Fruit fly (Drosophila melanogaster): Measurements from ENCODE around the gene loh.

Gene loh

DNA sequence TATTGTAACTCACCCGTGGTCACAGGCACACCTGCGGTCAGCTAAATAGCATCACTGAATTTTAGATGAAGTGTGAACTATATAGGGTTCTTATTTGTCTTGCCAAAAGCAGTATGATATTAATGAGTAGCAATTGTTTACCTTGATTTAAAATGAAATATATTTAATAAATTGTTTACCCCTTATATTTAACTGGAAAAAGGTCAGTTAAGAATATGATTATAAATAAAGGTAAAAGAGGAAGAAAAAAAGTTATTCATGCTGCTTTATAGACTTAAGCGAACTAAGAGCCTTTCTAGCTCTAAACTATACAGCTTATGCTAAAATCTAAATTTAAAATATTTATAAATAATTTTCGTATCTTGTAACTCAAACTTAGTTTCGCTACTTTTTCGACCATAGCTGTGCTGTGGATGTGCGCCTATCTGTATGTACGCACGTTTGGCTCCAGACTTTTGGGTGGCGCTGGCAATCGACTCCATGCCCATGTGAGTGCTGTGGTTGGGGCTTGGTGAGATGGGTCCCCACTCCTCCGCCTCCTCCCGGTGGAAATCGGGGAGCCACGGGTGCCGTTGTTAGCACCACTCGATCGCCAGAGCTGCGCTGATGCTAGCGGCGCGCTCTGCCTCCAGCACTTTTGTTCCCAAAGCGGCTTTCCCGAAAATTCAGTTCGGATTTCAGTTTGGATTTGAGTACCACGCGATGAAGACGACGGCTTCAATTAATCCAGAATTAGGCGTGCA, at the start of gene loh:
TSS of gene loh (plus strand) at position 487 of the 743 bp plus-strand sequence.
- TF ChIP-seq CG6792 (GFP tag; optimal IDR thresholded peaks at IDR 0.05) (peak; percentile 37), Blimp-1 (GFP tag; optimal IDR thresholded peaks at IDR 0.05) (peak; percentile 8), CG9139 (GFP tag; optimal IDR thresholded peaks at IDR 0.05) (no peak), CG3032 (tag; optimal IDR thresholded peaks at IDR 0.05) (peak; percentile 29), topi (GFP tag; optimal IDR thresholded peaks at IDR 0.05) (peak; percentile 35), CG15336 (GFP tag; IDR thresholded peaks at IDR 0.05) (no peak; the same call in 1 of the 2 replicates), Smox (GFP tag; optimal IDR thresholded peaks at IDR 0.05) (no peak), Met (GFP tag; optimal IDR thresholded peaks at IDR 0.05) (no peak), Hr4 (GFP tag; optimal IDR thresholded peaks at IDR 0.05) (peak; percentile 32), Ets96B (tag; optimal IDR thresholded peaks at IDR 0.05) (no peak), CG6163 (GFP tag; IDR thresholded peaks at IDR 0.05) (no peak), OdsH (GFP tag; optimal IDR thresholded peaks at IDR 0.05) (peak; percentile 50), CG11762 (GFP tag; optimal IDR thresholded peaks at IDR 0.05; ENCODE audit: insufficient read depth) (no peak), Eip93F (GFP tag; optimal IDR thresholded peaks at IDR 0.05) (no peak), CG8319 (GFP tag; optimal IDR thresholded peaks at IDR 0.05) (no peak), Eip75B (GFP tag; optimal IDR thresholded peaks at IDR 0.05) (no peak), CG10631 (GFP tag; optimal IDR thresholded peaks at IDR 0.05) (peak; percentile 49), CG16779 (tag; optimal IDR thresholded peaks at IDR 0.05) (no peak), esn (GFP tag; optimal IDR thresholded peaks at IDR 0.05) (peak; percentile 60), CG7368 (GFP tag; optimal IDR thresholded peaks at IDR 0.05) (no peak), spab (GFP tag; optimal IDR thresholded peaks at IDR 0.05) (no peak), CG6276 (GFP tag; optimal IDR thresholded peaks at IDR 0.05) (no peak), salr (GFP tag; optimal IDR thresholded peaks at IDR 0.05) (no peak), CG8119 (GFP tag; IDR thresholded peaks at IDR 0.05) (no peak), CG11902 (GFP tag; optimal IDR thresholded peaks at IDR 0.05) (peak; percentile 13), vri (GFP tag; optimal IDR thresholded peaks at IDR 0.05) (no peak), svp (GFP tag) (no peak), fd85E (GFP tag; optimal IDR thresholded peaks at IDR 0.05) (no peak), Hr39 (GFP tag; optimal IDR thresholded peaks at IDR 0.05) (no peak), Eip78C (GFP tag) (peak; percentile 86), cyc (GFP tag; optimal IDR thresholded peaks at IDR 0.05) (no peak), fkh (GFP tag; optimal IDR thresholded peaks at IDR 0.05) (no peak), acj6 (GFP tag; optimal IDR thresholded peaks at IDR 0.05) (peak; percentile 40), Hr38 (GFP tag; optimal IDR thresholded peaks at IDR 0.05) (no peak), lz (GFP tag; optimal IDR thresholded peaks at IDR 0.05) (peak; percentile 1), CG6808 (GFP tag; optimal IDR thresholded peaks at IDR 0.05) (no peak), CG8632 (GFP tag; optimal IDR thresholded peaks at IDR 0.05) (no peak)

DNA sequence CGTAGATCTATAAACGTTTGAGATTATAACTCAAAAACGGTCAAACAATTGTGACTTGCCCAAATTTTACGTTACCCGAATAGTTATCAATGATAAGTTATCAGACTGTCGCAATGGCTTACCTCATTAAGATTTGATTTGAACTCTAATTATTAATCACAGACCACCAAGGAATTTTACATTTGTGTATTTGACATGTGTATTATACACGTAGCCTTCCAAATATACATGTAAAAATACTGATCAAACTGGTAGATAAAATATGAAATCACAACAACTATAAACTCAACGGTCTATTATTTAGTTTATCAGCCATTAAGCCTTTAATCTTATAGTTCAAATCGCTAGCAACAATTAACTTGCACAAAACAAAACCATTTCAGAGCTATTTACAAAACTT, 48.9 kb upstream of the loh start:
- peak; percentile 18 for TF ChIP-seq vri (GFP tag; optimal IDR thresholded peaks at IDR 0.05)
- TF ChIP-seq Smox (GFP tag; optimal IDR thresholded peaks at IDR 0.05): no peak
- TF ChIP-seq ss (GFP tag; optimal IDR thresholded peaks at IDR 0.05): no peak

DNA sequence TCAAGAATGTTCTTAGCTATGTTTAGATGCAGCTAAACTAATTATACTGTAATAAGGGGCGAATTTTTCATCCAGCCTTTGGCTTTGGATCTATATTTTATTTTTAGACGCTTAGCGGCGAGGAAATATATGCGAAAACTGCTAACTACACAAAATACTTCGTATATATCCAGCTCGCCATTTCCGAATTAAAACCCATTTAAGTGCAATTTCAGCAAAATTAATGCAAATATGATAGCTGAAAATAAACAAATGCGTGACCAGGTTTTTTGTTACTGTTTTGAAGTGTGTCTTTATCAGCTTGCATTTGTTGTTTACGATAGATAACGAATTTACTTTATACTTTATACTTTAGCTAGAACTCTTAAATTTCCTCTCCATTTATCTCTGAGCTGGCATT, 47.3 kb upstream of the loh start:
- TF ChIP-seq Gug (GFP tag; IDR thresholded peaks at IDR 0.05): no peak
- TF ChIP-seq CG6808 (GFP tag; optimal IDR thresholded peaks at IDR 0.05): no peak
- no peak for TF ChIP-seq CG15336 (GFP tag; IDR thresholded peaks at IDR 0.05)
- TF ChIP-seq CG4318 (GFP tag; optimal IDR thresholded peaks at IDR 0.05): no peak
- no peak for TF ChIP-seq pdm3 (GFP tag; optimal IDR thresholded peaks at IDR 0.05)
- no peak for TF ChIP-seq OdsH (GFP tag; optimal IDR thresholded peaks at IDR 0.05)
- TF ChIP-seq Ets96B (tag; optimal IDR thresholded peaks at IDR 0.05): no peak
- no peak for TF ChIP-seq Ets21C (GFP tag; optimal IDR thresholded peaks at IDR 0.05)
- no peak for TF ChIP-seq CG6276 (GFP tag; optimal IDR thresholded peaks at IDR 0.05)
- no peak for TF ChIP-seq achi (GFP tag; optimal IDR thresholded peaks at IDR 0.05)
- no peak for TF ChIP-seq Hr38 (GFP tag; optimal IDR thresholded peaks at IDR 0.05)
- TF ChIP-seq salr (GFP tag; optimal IDR thresholded peaks at IDR 0.05): no peak
- TF ChIP-seq CG1621 (tag; optimal IDR thresholded peaks at IDR 0.05): no peak
- no peak for TF ChIP-seq CG7368 (GFP tag; optimal IDR thresholded peaks at IDR 0.05)

Measured in whole organism, prepupa.